Worm (Caenorhabditis elegans): Measurements from ENCODE around the gene nlp-47.

The nlp-47 gene

DNA sequence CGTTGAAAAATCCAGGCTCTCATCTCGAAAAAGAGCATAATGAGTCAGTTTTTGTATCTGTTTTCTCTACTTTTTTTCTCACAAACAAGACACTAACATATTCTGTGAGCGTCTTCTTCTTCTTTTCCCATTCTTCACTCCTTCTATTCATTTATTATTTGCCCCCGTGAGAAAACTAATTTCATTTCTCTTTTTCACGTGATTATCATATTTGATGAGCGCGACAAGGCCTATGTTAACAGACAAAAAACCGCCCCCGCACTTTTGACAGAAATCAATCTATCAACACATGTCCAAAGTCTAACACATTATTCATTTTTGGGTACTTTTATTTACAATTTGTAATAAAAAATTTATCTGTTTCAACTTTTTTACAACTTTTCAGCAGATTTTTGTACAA is 47.0 kb downstream of the nlp-47 start (continued):
- TF ChIP-seq snpc-4 (GFP tag; optimal IDR thresholded peaks at IDR 0.05) (no peak), snpc-4 (tag; optimal IDR thresholded peaks at IDR 0.05) (no peak)

DNA sequence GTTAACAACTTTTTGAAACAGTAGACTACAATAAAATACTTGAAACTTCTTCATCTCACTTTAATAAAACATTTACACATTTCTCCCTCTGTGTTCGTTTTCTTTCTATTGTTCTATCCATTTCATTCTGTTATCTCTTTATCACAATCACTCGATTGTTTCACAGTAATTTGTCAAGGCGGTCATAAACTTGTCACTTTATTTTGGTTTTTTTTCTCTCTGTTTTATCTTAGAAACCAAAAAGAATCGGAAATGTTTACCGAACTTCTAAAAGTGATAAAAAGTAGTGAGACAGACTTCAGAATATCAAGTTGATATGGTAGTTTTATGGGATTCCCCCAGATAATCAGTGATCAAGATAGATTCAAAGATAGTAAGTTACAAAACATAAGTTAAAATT is 48.6 kb downstream of the nlp-47 start, which contains the start of gene Y4C6B.2:
Gene Y4C6B.2, plus strand, starts transcription at position 320 of the 400 bp plus-strand sequence.
- TF ChIP-seq atf-7 (tag; optimal IDR thresholded peaks at IDR 0.05) = no peak
- no peak for TF ChIP-seq dpl-1 (GFP tag; optimal IDR thresholded peaks at IDR 0.05)
- TF ChIP-seq nhr-179 (tag; optimal IDR thresholded peaks at IDR 0.05) = no peak
- no peak for TF ChIP-seq F49E8.2 (tag; optimal IDR thresholded peaks at IDR 0.05; ENCODE audit: insufficient read depth)
- no peak for TF ChIP-seq zfh-2 (GFP tag; conservative IDR thresholded peaks at IDR 0.05)
- no peak for TF ChIP-seq gei-17 (GFP tag; optimal IDR thresholded peaks at IDR 0.05)
- no peak for TF ChIP-seq Y67H2A.10 (GFP tag; conservative IDR thresholded peaks at IDR 0.05)
- no peak for TF ChIP-seq Y53G8AR.9 (GFP tag; conservative IDR thresholded peaks at IDR 0.05)
- no peak for TF ChIP-seq chd-7 (tag; optimal IDR thresholded peaks at IDR 0.05)
- no peak for TF ChIP-seq unc-62 (GFP tag; optimal IDR thresholded peaks at IDR 0.05)
- TF ChIP-seq B0019.2 (GFP tag; conservative IDR thresholded peaks at IDR 0.05) = no peak
- no peak for TF ChIP-seq madf-3 (GFP tag; IDR thresholded peaks at IDR 0.05)
